Worm (Caenorhabditis elegans): ENCODE results near the gene rps-28.

Gene rps-28

DNA sequence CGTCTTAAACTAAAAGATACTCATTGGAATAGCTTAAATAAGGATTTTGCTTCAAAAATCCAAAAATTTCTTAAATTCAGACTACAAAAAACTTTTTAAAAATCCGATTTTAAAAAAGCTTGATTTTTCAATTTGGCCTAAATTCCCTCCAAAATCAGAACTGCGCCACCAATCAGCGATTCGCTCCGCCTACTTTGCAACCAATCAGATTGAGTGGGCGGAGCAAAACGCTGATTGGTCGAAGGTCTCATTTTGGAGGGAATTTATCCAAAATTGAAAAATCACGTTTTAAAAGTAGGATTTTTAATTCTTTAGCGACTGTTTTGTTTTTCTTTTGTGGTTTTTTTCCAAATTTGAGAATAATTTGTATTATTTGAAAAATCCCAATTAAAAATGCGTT, 10.1 kb upstream of the rps-28 start:
- no peak for TF ChIP-seq W03F9.2 (tag; optimal IDR thresholded peaks at IDR 0.05)
- TF ChIP-seq him-1 (tag; optimal IDR thresholded peaks at IDR 0.05), result no peak
- no peak for TF ChIP-seq dao-5 (tag; optimal IDR thresholded peaks at IDR 0.05)

- no peak for TF ChIP-seq dao-5 (tag; optimal IDR thresholded peaks at IDR 0.05)
- TF ChIP-seq W03F9.2 (tag; optimal IDR thresholded peaks at IDR 0.05), result no peak
- no peak for TF ChIP-seq him-1 (tag; optimal IDR thresholded peaks at IDR 0.05)
These were observed 9.7 kb upstream of the rps-28 start for ce11 chrIV:1649794-1650193.

DNA sequence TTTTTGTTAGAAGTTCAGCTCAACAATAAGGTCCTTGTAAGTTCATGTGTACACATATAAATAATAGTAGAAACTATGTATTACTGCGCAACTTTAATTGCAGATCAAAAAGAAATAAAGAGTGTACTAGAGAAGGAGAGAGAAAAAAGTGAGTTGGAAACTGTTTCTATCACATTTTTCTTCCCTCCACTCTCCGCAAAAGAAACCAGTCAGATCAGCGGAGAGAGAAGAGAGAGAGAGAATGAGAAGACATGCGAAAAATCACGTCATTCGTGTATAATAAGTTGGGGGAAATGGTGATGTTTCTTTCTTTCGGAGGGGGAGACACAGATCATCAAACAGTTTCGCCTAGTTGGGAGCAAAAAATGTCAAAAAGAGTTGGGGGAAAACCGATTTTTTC, 4.2 kb upstream of the rps-28 start:
- TF ChIP-seq dao-5 (tag; optimal IDR thresholded peaks at IDR 0.05), result no peak
- TF ChIP-seq him-1 (tag; optimal IDR thresholded peaks at IDR 0.05), result no peak
- TF ChIP-seq W03F9.2 (tag; optimal IDR thresholded peaks at IDR 0.05), result no peak

DNA sequence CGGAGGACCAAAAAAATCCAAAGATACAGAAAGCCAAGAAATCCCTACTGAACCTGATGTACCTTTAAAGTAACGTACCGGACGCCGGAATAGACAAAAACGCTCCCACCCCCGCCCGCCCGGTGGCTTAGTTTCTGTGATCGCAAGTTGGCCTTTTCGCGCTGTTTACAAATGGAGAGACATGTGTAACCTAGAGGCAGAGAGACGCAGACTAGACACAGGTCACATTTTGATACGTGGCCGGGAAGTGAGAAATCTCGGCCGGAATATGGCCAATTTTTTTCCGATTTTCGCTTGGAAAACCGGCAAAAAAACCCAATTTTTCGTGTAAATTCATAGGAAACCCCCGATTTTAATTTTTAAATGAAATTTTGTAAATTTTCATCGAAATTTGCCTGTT, 2.4 kb upstream of the rps-28 start:
- TF ChIP-seq W03F9.2 (tag; optimal IDR thresholded peaks at IDR 0.05), result no peak
- no peak for TF ChIP-seq him-1 (tag; optimal IDR thresholded peaks at IDR 0.05)
- TF ChIP-seq dao-5 (tag; optimal IDR thresholded peaks at IDR 0.05), result no peak

ce11 chrIV:1659978-1660377, 487 bp downstream of the rps-28 start, which contains the start of gene Y41D4B.4:
Gene Y41D4B.4 (plus strand): TSS chrIV:1660110.
- TF ChIP-seq dao-5 (tag; optimal IDR thresholded peaks at IDR 0.05), result no peak
- no peak for TF ChIP-seq him-1 (tag; optimal IDR thresholded peaks at IDR 0.05)
- no peak for TF ChIP-seq W03F9.2 (tag; optimal IDR thresholded peaks at IDR 0.05)

- TF ChIP-seq him-1 (tag; optimal IDR thresholded peaks at IDR 0.05) (no peak), W03F9.2 (tag; optimal IDR thresholded peaks at IDR 0.05) (no peak), dao-5 (tag; optimal IDR thresholded peaks at IDR 0.05) (no peak)
These were observed 1.2 kb downstream of the rps-28 start for ce11 chrIV:1660735-1661134.

DNA sequence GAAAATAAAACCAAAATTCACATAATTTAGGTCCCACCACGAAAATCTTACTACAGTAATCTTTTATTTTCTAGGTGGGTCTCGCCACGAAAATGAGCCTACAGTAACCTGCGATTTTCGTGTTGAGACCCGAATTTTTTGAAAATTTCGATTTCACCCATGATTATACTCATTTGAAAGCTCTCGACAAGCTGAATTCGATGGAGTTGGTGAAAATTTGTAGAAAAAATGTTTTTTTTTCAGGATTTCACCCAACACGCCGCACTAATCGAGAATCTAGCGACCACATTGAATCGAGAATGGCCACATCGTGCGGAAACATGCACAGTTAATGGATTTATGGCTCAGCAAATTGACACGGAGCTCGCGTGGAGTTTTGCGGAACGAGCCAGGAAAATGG, 3.4 kb downstream of the rps-28 start:
- TF ChIP-seq him-1 (tag; optimal IDR thresholded peaks at IDR 0.05), result no peak
- no peak for TF ChIP-seq dao-5 (tag; optimal IDR thresholded peaks at IDR 0.05)
- no peak for TF ChIP-seq W03F9.2 (tag; optimal IDR thresholded peaks at IDR 0.05)

DNA sequence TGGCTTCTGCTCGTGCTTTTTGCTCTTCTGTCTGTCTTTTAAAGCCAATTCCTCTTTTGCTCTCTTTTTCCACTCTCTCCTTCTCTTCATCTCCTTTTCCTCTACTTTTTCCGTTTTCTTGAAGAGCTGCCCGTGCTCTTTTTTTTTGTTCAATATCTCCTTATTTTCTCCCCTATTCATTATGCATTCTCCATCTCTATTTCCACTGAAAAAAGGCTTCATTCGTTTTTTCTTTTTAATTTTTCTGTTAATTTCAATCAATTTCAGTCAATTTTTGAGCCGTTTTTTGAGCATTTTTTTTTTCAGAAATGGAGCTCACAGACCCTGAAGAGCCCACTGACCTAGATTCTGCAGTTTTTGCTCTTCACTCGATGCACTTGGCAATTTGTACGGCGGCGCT, 12.9 kb downstream of the rps-28 start, which contains the start of gene Y41D4B.1:
Gene Y41D4B.1, plus strand, starts transcription at position 301 of the 400 bp plus-strand sequence.
- TF ChIP-seq dao-5 (tag; optimal IDR thresholded peaks at IDR 0.05) (no peak), W03F9.2 (tag; optimal IDR thresholded peaks at IDR 0.05) (no peak), him-1 (tag; optimal IDR thresholded peaks at IDR 0.05) (no peak)

DNA sequence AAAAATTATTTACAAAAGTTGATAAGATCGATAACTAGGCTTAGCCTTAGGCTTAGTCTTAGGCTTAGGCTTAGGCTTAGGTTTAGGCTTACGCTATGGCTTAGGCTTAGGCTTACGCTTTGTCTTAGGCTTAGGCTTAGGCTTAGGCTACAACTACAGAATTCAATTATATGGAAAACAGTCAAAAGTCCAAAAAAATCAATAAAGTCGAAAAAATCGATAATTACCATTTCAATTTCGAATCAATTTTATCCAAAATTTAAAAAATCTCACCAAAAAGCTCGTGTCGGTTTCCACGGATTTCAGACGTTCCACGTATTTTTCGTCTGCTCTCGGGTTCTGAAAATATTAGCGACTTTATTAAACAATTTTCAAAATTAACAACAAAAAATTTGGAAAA, 17.4 kb downstream of the rps-28 start:
- no peak for TF ChIP-seq him-1 (tag; optimal IDR thresholded peaks at IDR 0.05)

- TF ChIP-seq him-1 (tag; optimal IDR thresholded peaks at IDR 0.05) (no peak), dao-5 (tag; optimal IDR thresholded peaks at IDR 0.05) (no peak), W03F9.2 (tag; optimal IDR thresholded peaks at IDR 0.05) (no peak)
These were observed 19.7 kb downstream of the rps-28 start for ce11 chrIV:1679227-1679626.

- no peak for TF ChIP-seq W03F9.2 (tag; optimal IDR thresholded peaks at IDR 0.05)
- no peak for TF ChIP-seq him-1 (tag; optimal IDR thresholded peaks at IDR 0.05)
- no peak for TF ChIP-seq dao-5 (tag; optimal IDR thresholded peaks at IDR 0.05)
These were observed 22.6 kb downstream of the rps-28 start, which contains the start of gene Y41D4B.24 for ce11 chrIV:1682066-1682465. Gene Y41D4B.24 (minus strand): TSS chrIV:1682166.

- TF ChIP-seq dao-5 (tag; optimal IDR thresholded peaks at IDR 0.05) (no peak), him-1 (tag; optimal IDR thresholded peaks at IDR 0.05) (no peak), W03F9.2 (tag; optimal IDR thresholded peaks at IDR 0.05) (no peak)
These were observed 27.7 kb downstream of the rps-28 start for ce11 chrIV:1687151-1687550.

- TF ChIP-seq W03F9.2 (tag; optimal IDR thresholded peaks at IDR 0.05) (no peak), dao-5 (tag; optimal IDR thresholded peaks at IDR 0.05) (no peak), him-1 (tag; optimal IDR thresholded peaks at IDR 0.05) (no peak)
These were observed 32.2 kb downstream of the rps-28 start for ce11 chrIV:1691651-1692050.

ce11 chrIV:1699599-1699998, 40.1 kb downstream of the rps-28 start, which contains the start of gene bus-2:
Gene bus-2 (plus strand): TSS chrIV:1699899.
- no peak for TF ChIP-seq him-1 (tag; optimal IDR thresholded peaks at IDR 0.05)
- TF ChIP-seq dao-5 (tag; optimal IDR thresholded peaks at IDR 0.05), result no peak
- no peak for TF ChIP-seq W03F9.2 (tag; optimal IDR thresholded peaks at IDR 0.05)

DNA sequence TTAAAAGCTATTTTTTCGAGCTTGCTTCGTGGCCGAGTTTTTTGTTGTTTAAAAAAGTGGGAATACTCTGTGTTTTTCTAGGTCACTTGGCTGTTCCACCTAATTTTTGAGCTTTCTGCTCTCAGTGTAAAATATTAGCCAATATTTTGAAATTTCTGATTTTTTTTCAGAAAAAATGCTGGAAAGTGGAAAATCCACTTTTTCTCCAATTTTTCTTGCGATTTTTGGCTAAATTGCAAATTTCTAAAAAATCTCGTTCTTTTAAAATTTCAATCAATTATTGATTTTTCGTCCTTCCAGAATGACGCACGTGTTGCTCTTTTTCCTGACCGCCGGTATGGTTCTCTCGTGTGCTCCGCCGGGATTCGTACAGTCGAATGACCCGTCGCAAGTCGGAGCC, 47.5 kb downstream of the rps-28 start, which contains the start of gene K08D12.4:
Gene K08D12.4, plus strand, starts transcription at position 301 of the 400 bp plus-strand sequence.
- TF ChIP-seq W03F9.2 (tag; optimal IDR thresholded peaks at IDR 0.05) (no peak), dao-5 (tag; optimal IDR thresholded peaks at IDR 0.05) (no peak), him-1 (tag; optimal IDR thresholded peaks at IDR 0.05) (no peak)

All from whole organism, L4/young adult.